Fruit fly (Drosophila melanogaster): ENCODE results near the gene CG32536.
A peak's percentile ranks its signal among the peaks of the same experiment; 100 is the strongest.

The CG32536 gene

DNA sequence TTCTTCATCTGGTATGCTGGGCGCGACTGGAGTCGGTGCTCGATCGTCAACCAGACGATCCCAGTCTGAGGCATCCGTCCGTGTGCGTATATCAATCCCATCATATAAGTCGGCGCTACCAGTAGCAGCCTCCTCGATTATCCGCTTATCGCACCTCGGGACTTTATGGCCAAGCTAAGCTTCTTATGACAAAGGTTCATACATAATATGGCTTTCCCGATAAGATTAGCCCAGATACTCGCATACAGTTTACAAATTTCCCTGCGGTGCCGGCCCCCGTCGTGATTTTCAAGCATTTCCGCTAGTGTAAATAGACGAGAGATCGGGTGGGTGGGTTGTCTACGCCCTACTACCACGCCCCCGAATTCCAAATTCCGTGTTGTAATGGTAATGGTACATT, 3.6 kb upstream of the CG32536 start, which contains the start of gene CG8028:
TSS of gene CG8028 (minus strand) at position 101 of the 400 bp plus-strand sequence.
- no peak for TF ChIP-seq CG7045 (GFP tag; optimal IDR thresholded peaks at IDR 0.05)
- no peak for TF ChIP-seq pad (GFP tag; optimal IDR thresholded peaks at IDR 0.05)
- TF ChIP-seq Crg-1 (GFP tag; optimal IDR thresholded peaks at IDR 0.05): no peak
- no peak for TF ChIP-seq ovo (GFP tag; optimal IDR thresholded peaks at IDR 0.05)
- TF ChIP-seq cic (GFP tag; optimal IDR thresholded peaks at IDR 0.05): no peak
- TF ChIP-seq Mnt (GFP tag; optimal IDR thresholded peaks at IDR 0.05): no peak
- no peak for TF ChIP-seq CG1620 (GFP tag; optimal IDR thresholded peaks at IDR 0.05)
- TF ChIP-seq cnc (optimal IDR thresholded peaks at IDR 0.05): no peak
- no peak for TF ChIP-seq Hr96 (GFP tag; optimal IDR thresholded peaks at IDR 0.05)

DNA sequence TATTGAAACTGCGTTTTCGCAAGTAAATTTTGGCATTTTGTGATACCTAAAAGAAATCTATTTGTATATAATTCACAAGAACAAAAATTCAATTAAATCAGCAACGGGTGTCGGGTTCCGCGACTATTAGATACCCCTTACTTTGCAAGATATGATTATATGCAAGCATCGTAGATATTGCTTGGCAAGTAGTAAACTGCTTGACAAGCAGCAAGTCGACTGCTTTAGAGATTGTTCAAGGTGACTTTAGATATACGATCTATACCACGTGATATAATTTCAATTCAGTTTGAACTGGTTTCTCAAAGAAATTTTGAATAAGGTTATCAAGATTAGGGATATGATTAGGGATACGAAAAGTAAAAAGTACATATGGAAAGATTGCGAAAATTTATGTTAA, 1.7 kb upstream of the CG32536 start:
- no peak for TF ChIP-seq CG7045 (GFP tag; optimal IDR thresholded peaks at IDR 0.05)
- TF ChIP-seq CG14711 (tag; optimal IDR thresholded peaks at IDR 0.05): no peak
- TF ChIP-seq CG1620 (GFP tag; optimal IDR thresholded peaks at IDR 0.05): no peak
- TF ChIP-seq toe (GFP tag; optimal IDR thresholded peaks at IDR 0.05): no peak
- TF ChIP-seq CG33017 (tag; optimal IDR thresholded peaks at IDR 0.05): no peak
- TF ChIP-seq CG12768 (GFP tag; optimal IDR thresholded peaks at IDR 0.05): no peak
- TF ChIP-seq CG7101 (tag; optimal IDR thresholded peaks at IDR 0.05): no peak
- TF ChIP-seq Mnt (GFP tag; optimal IDR thresholded peaks at IDR 0.05): no peak
- no peak for TF ChIP-seq kay (GFP tag; ENCODE audit: borderline replicate concordance)
- no peak for TF ChIP-seq ovo (GFP tag; optimal IDR thresholded peaks at IDR 0.05)
- no peak for TF ChIP-seq cnc (optimal IDR thresholded peaks at IDR 0.05)
- TF ChIP-seq pad (GFP tag; optimal IDR thresholded peaks at IDR 0.05): no peak
- no peak for TF ChIP-seq Crg-1 (GFP tag; optimal IDR thresholded peaks at IDR 0.05)
- TF ChIP-seq Hr96 (GFP tag; optimal IDR thresholded peaks at IDR 0.05): no peak
- no peak for TF ChIP-seq CG11617 (GFP tag; optimal IDR thresholded peaks at IDR 0.05)
- TF ChIP-seq bab1 (GFP tag; optimal IDR thresholded peaks at IDR 0.05): no peak
- no peak for TF ChIP-seq tj (GFP tag; optimal IDR thresholded peaks at IDR 0.05)

DNA sequence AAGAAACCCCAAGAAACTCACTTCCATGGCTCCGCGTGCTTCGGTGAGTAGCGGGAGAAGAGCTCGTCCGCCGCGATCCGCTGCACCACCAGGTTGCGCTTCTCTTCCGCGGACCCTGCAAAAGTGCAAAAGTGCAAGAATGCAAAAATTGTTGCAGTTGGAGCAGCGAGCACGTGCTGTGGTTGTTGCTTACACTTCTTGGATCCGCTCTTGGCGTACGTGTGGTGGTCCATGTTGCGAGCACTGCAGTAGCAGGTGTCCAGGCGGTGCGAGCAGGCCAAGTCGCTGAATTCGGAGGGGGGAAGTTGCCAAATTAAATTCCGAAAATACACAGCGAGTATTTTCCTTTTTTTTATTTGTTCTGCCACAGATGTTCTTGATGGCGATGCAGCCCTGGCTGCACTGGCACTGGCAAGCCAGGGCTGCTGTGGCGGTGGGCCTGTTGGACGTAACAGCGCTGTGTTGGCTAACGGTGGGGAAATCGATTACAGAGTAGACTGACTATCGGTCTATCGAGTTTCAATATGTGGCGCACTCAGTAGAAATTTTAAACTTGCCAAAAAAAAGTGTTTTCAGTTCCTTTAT, 8.1 kb downstream of the CG32536 start, which contains the start of gene CG8010:
TSS of gene CG8010 (minus strand) at position 413 of the 585 bp plus-strand sequence.
- TF ChIP-seq Clk (GFP tag; optimal IDR thresholded peaks at IDR 0.05) (no peak), Hr96 (GFP tag; optimal IDR thresholded peaks at IDR 0.05) (no peak), CG7101 (tag; optimal IDR thresholded peaks at IDR 0.05) (peak; percentile 50), ovo (GFP tag; optimal IDR thresholded peaks at IDR 0.05) (no peak), tj (GFP tag; optimal IDR thresholded peaks at IDR 0.05) (peak; percentile 97), CG14711 (tag; optimal IDR thresholded peaks at IDR 0.05) (no peak), CG7045 (GFP tag; optimal IDR thresholded peaks at IDR 0.05) (no peak), Mnt (GFP tag; optimal IDR thresholded peaks at IDR 0.05) (peak; percentile 95), bab1 (GFP tag; optimal IDR thresholded peaks at IDR 0.05) (peak; percentile 44), CG12768 (GFP tag; optimal IDR thresholded peaks at IDR 0.05) (no peak), pad (GFP tag; optimal IDR thresholded peaks at IDR 0.05) (peak; percentile 34), CG33017 (tag; optimal IDR thresholded peaks at IDR 0.05) (no peak), CG5204 (GFP tag; optimal IDR thresholded peaks at IDR 0.05) (no peak), CG1620 (GFP tag; optimal IDR thresholded peaks at IDR 0.05) (peak; percentile 24), Crg-1 (GFP tag; optimal IDR thresholded peaks at IDR 0.05) (peak; percentile 50), toe (GFP tag; optimal IDR thresholded peaks at IDR 0.05) (no peak), CG11617 (GFP tag; optimal IDR thresholded peaks at IDR 0.05) (peak; percentile 48), cnc (optimal IDR thresholded peaks at IDR 0.05) (no peak), kay (GFP tag; ENCODE audit: borderline replicate concordance) (no peak), cic (GFP tag; optimal IDR thresholded peaks at IDR 0.05) (peak; percentile 32)

DNA sequence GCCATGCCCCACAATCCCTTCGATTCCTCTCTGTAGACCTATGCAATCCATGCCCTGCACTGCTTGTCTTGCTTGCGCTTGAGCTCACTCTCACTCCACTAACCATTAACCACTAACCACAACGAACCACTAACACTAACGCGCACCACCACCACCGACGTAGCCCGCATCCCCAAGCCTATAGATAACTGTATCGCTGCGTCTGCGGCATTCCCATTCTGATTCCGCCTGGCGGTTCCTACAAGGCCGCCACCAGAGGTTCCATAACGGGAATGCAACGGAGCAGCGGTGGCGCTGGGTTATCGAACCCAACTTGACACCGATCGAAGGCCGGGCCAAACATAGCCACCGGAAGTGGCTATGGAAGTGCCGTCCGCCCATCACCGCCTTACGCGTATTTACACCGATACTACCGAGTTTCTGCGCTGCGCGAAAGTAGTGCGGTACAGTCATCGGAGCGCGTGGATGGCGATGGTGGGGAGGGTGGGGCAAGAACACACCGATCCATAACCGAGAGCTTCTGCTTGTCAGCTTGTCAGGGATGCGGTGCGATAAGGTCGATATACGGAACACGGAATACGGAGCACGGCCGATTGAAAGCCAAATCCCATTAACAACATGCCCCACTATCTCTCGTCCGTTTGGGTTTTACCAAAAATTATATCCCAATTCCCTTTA, 10.8 kb downstream of the CG32536 start:
- no peak for TF ChIP-seq cic (GFP tag; optimal IDR thresholded peaks at IDR 0.05)
- TF ChIP-seq Crg-1 (GFP tag; optimal IDR thresholded peaks at IDR 0.05): no peak
- peak; percentile 18 for TF ChIP-seq Mnt (GFP tag; optimal IDR thresholded peaks at IDR 0.05)
- TF ChIP-seq bab1 (GFP tag; optimal IDR thresholded peaks at IDR 0.05): no peak
- TF ChIP-seq tj (GFP tag; optimal IDR thresholded peaks at IDR 0.05): no peak

DNA sequence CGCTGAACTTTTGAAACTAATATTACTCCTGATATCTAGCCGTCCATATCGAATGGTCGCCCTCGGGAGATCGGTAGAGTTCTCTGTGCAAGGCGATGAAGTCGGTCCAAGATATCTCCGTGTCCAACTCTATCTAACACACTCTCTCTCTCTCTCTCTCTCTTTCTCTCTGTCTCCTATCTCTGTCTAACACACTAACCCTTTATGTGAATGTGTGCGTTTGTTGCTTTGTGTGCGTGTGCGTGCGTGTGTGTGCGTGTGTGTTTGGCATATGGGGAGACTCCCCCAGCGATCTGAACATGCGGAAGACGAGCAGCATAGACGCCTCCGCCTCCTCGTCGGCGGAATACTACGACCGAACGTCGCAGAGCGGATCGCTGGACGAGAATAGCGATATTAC, 12.3 kb downstream of the CG32536 start:
- TF ChIP-seq Mnt (GFP tag; optimal IDR thresholded peaks at IDR 0.05) (no peak), ovo (GFP tag; optimal IDR thresholded peaks at IDR 0.05) (no peak), tj (GFP tag; optimal IDR thresholded peaks at IDR 0.05) (no peak), CG7101 (tag; optimal IDR thresholded peaks at IDR 0.05) (no peak), cnc (optimal IDR thresholded peaks at IDR 0.05) (no peak), cic (GFP tag; optimal IDR thresholded peaks at IDR 0.05) (no peak), CG7045 (GFP tag; optimal IDR thresholded peaks at IDR 0.05) (no peak), CG33017 (tag; optimal IDR thresholded peaks at IDR 0.05) (no peak), CG1620 (GFP tag; optimal IDR thresholded peaks at IDR 0.05) (no peak)

DNA sequence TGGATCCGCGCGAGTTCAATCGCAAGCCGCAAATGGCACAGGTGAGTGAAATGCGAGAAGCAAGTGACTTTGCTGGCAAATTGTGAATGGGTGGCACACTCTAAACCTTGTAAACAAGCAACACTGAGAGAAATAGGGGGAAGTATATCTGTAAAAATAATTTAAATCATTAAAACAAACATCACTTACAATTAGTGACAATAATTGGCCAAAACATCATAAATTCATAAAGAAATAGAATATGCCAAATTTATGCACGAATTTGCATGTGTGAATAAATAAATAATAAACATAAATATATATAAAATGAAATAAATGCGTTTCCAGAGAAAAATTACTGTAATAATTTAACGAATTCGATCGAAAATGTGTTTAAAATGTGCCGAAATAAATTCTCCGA, 14.1 kb downstream of the CG32536 start:
- TF ChIP-seq cic (GFP tag; optimal IDR thresholded peaks at IDR 0.05) (no peak), CG7101 (tag; optimal IDR thresholded peaks at IDR 0.05) (peak; percentile 15), bab1 (GFP tag; optimal IDR thresholded peaks at IDR 0.05) (peak; percentile 41), toe (GFP tag; optimal IDR thresholded peaks at IDR 0.05) (no peak), Hr96 (GFP tag; optimal IDR thresholded peaks at IDR 0.05) (no peak), tj (GFP tag; optimal IDR thresholded peaks at IDR 0.05) (no peak), Crg-1 (GFP tag; optimal IDR thresholded peaks at IDR 0.05) (no peak), cnc (optimal IDR thresholded peaks at IDR 0.05) (no peak), CG12768 (GFP tag; optimal IDR thresholded peaks at IDR 0.05) (no peak)

All from whole organism, adult.